Fruit fly (Drosophila melanogaster): Measurements from ENCODE around the gene Vps16A.
A peak's percentile ranks its signal among the peaks of the same experiment; 100 is the strongest.

Gene Vps16A

dm6 chr3R:9258252-9259225 lies 8.3 kb upstream of the Vps16A start, which contains the start of the genes Ibf2 and Ibf1 (continued):
- no peak for TF ChIP-seq CG1233 (GFP tag; optimal IDR thresholded peaks at IDR 0.05)
- no peak for TF ChIP-seq Tbp (GFP tag; optimal IDR thresholded peaks at IDR 0.05)
- no peak for TF ChIP-seq oc (tag; optimal IDR thresholded peaks at IDR 0.05)
- TF ChIP-seq mld (GFP tag; IDR thresholded peaks at IDR 0.05; ENCODE audit: partially characterized antibody), result peak; percentile 81
- TF ChIP-seq CG2678 (tag; optimal IDR thresholded peaks at IDR 0.05), result no peak
- TF ChIP-seq ttk (GFP tag; IDR thresholded peaks at IDR 0.05), result no peak
- TF ChIP-seq ind (GFP tag; optimal IDR thresholded peaks at IDR 0.05), result no peak
- no peak for TF ChIP-seq Trl (optimal IDR thresholded peaks at IDR 0.05)
- TF ChIP-seq Trl (GFP tag; optimal IDR thresholded peaks at IDR 0.05), result no peak
- TF ChIP-seq CG4820 (GFP tag; optimal IDR thresholded peaks at IDR 0.05), result no peak
- no peak for TF ChIP-seq Antp (GFP tag; optimal IDR thresholded peaks at IDR 0.05)
- TF ChIP-seq CG10654 (GFP tag; optimal IDR thresholded peaks at IDR 0.05), result no peak
- no peak for TF ChIP-seq tll (GFP tag; optimal IDR thresholded peaks at IDR 0.05)
- TF ChIP-seq Ada2b (GFP tag; IDR thresholded peaks at IDR 0.05), result no peak
- TF ChIP-seq Camta (GFP tag; optimal IDR thresholded peaks at IDR 0.05), result no peak
- TF ChIP-seq zfh1 (GFP tag; IDR thresholded peaks at IDR 0.05), result no peak
- no peak for TF ChIP-seq gro (GFP tag; optimal IDR thresholded peaks at IDR 0.05)
- no peak for TF ChIP-seq pros (GFP tag; optimal IDR thresholded peaks at IDR 0.05)
- no peak for TF ChIP-seq gsb-n (tag; optimal IDR thresholded peaks at IDR 0.05)
- TF ChIP-seq so (GFP tag; IDR thresholded peaks at IDR 0.05), result no peak
- TF ChIP-seq Dbx (GFP tag; IDR thresholded peaks at IDR 0.05), result no peak
- TF ChIP-seq CG12659 (GFP tag; optimal IDR thresholded peaks at IDR 0.05), result peak; percentile 33
- no peak for TF ChIP-seq BtbVII (GFP tag; optimal IDR thresholded peaks at IDR 0.05)
- TF ChIP-seq CG10366 (GFP tag; IDR thresholded peaks at IDR 0.05), result no peak
- TF ChIP-seq Ets65A (GFP tag), result no peak
- no peak for TF ChIP-seq Dfd (GFP tag; optimal IDR thresholded peaks at IDR 0.05)
- no peak for TF ChIP-seq CG17359 (tag; optimal IDR thresholded peaks at IDR 0.05)
- TF ChIP-seq stwl (tag; optimal IDR thresholded peaks at IDR 0.05), result peak; percentile 30
- TF ChIP-seq ato (GFP tag; IDR thresholded peaks at IDR 0.05; ENCODE audit: partially characterized antibody), result peak; percentile 83
- TF ChIP-seq CG14965 (GFP tag; optimal IDR thresholded peaks at IDR 0.05; ENCODE audit: borderline replicate concordance), result no peak
- TF ChIP-seq pfk (GFP tag; optimal IDR thresholded peaks at IDR 0.05), result no peak
- TF ChIP-seq Rfx (GFP tag; IDR thresholded peaks at IDR 0.05), result no peak
- peak; percentile 82 for TF ChIP-seq hb (GFP tag; IDR thresholded peaks at IDR 0.05; ENCODE audit: partially characterized antibody)
- TF ChIP-seq HLHmδ (GFP tag; optimal IDR thresholded peaks at IDR 0.05), result no peak
- TF ChIP-seq CG10274 (GFP tag; optimal IDR thresholded peaks at IDR 0.05), result no peak
- no peak for TF ChIP-seq Hr3 (GFP tag; optimal IDR thresholded peaks at IDR 0.05)
- TF ChIP-seq hkb (optimal IDR thresholded peaks at IDR 0.05), result peak; percentile 25
- TF ChIP-seq hkb (GFP tag; IDR thresholded peaks at IDR 0.05), result no peak
- no peak for TF ChIP-seq tup (GFP tag; optimal IDR thresholded peaks at IDR 0.05)
- TF ChIP-seq Hsf (GFP tag; optimal IDR thresholded peaks at IDR 0.05), result no peak
- peak; percentile 35; the same call in 1 of the 2 replicates for TF ChIP-seq vvl (GFP tag; IDR thresholded peaks at IDR 0.05)
- no peak for TF ChIP-seq jing (GFP tag; optimal IDR thresholded peaks at IDR 0.05)
- peak; percentile 63; the same call in 1 of the 2 replicates for TF ChIP-seq hbn (GFP tag; IDR thresholded peaks at IDR 0.05; ENCODE audit: partially characterized antibody)
- no peak for TF ChIP-seq CG31365 (tag; optimal IDR thresholded peaks at IDR 0.05)
- TF ChIP-seq ac (GFP tag; optimal IDR thresholded peaks at IDR 0.05), result no peak
- TF ChIP-seq pum (GFP tag; optimal IDR thresholded peaks at IDR 0.05), result no peak
- TF ChIP-seq sc (optimal IDR thresholded peaks at IDR 0.05), result no peak
- no peak for TF ChIP-seq sc (GFP tag; optimal IDR thresholded peaks at IDR 0.05)
- TF ChIP-seq esg (GFP tag; conservative IDR thresholded peaks at IDR 0.05), result no peak
- TF ChIP-seq Meics (GFP tag; optimal IDR thresholded peaks at IDR 0.05), result no peak
